Worm (Caenorhabditis elegans) whole organism, L4/young adult: ENCODE results near the gene cyp-25A3.

Experiments
- dao-5 ChIP-seq: sonication (generic microtip); optimal IDR thresholded peaks from 2 replicates; lab custom pipeline; 2016; ENCODE audit warnings: missing genotype, missing genetic modification characterization, moderate library complexity, missing compliant biosample characterization
- him-1 ChIP-seq: sonication (generic microtip); optimal IDR thresholded peaks from 2 replicates; lab custom pipeline; 2016; ENCODE audit warnings: missing genotype, missing genetic modification reagents, missing genetic modification characterization, missing compliant biosample characterization

- no peak for TF ChIP-seq him-1 (tag; lab: Kevin White, UChicago)
- no peak for TF ChIP-seq dao-5 (tag; lab: Kevin White, UChicago)
Measured at ce11 chrIII:3831798-3832197, 7.7 kb downstream of the cyp-25A3 start.
